Fruit fly (Drosophila melanogaster): ENCODE measurements around the gene CG31465.

CG31465 gene

dm6 chr3R:21838505-21838956, 42.1 kb upstream of the CG31465 start (continued):
- TF ChIP-seq ATbp (GFP tag; optimal IDR thresholded peaks at IDR 0.05) = peak; percentile 13
- TF ChIP-seq ranshi (GFP tag; IDR thresholded peaks at IDR 0.05) = 0 out of 2 replicates have a peak, but pooled peaks have one; percentile 11
- TF ChIP-seq ssp (GFP tag; IDR thresholded peaks at IDR 0.05) = no peak
- no peak for TF ChIP-seq E2f1 (GFP tag; IDR thresholded peaks at IDR 0.05)
- TF ChIP-seq br (optimal IDR thresholded peaks at IDR 0.05) = no peak
- TF ChIP-seq caup (GFP tag; optimal IDR thresholded peaks at IDR 0.05; ENCODE audit: severe bottlenecking) = no peak
- peak; percentile 8 for TF ChIP-seq Myb (GFP tag; optimal IDR thresholded peaks at IDR 0.05)
- peak; percentile 58 for TF ChIP-seq CG9437 (GFP tag; optimal IDR thresholded peaks at IDR 0.05)
- no peak for TF ChIP-seq bbx (GFP tag; IDR thresholded peaks at IDR 0.05; ENCODE audit: partially characterized antibody)
- TF ChIP-seq Bdp1 (GFP tag; optimal IDR thresholded peaks at IDR 0.05) = no peak
- TF ChIP-seq D19B (GFP tag; optimal IDR thresholded peaks at IDR 0.05) = no peak
- no peak for TF ChIP-seq CG15073 (GFP tag; optimal IDR thresholded peaks at IDR 0.05)
- TF ChIP-seq Atf6 (GFP tag; IDR thresholded peaks at IDR 0.05) = no peak
- no peak for TF ChIP-seq CG18599 (GFP tag; optimal IDR thresholded peaks at IDR 0.05)
- TF ChIP-seq Atf-2 (GFP tag; optimal IDR thresholded peaks at IDR 0.05) = peak; percentile 51
- no peak; the same call in 1 of the 2 replicates for TF ChIP-seq sisA (GFP tag; IDR thresholded peaks at IDR 0.05)
- peak; percentile 65 for TF ChIP-seq CG18262 (tag; optimal IDR thresholded peaks at IDR 0.05)
- TF ChIP-seq gem (tag; optimal IDR thresholded peaks at IDR 0.05) = peak; percentile 60
- no peak for TF ChIP-seq zfh1 (GFP tag; IDR thresholded peaks at IDR 0.05)
- TF ChIP-seq Pdp1 (GFP tag; optimal IDR thresholded peaks at IDR 0.05) = peak; percentile 14 to 18
- TF ChIP-seq CG5180 (GFP tag; optimal IDR thresholded peaks at IDR 0.05) = no peak
- TF ChIP-seq Chrac-16 (GFP tag; optimal IDR thresholded peaks at IDR 0.05) = peak; percentile 2
- peak in 1 of 2 experiments; percentile 64 for TF ChIP-seq Hr51 (GFP tag; optimal IDR thresholded peaks at IDR 0.05)
- TF ChIP-seq CG6254 (GFP tag; optimal IDR thresholded peaks at IDR 0.05) = no peak
- TF ChIP-seq CG15269 (tag; optimal IDR thresholded peaks at IDR 0.05) = peak; percentile 36
- no peak for TF ChIP-seq mirr (GFP tag; optimal IDR thresholded peaks at IDR 0.05)
- no peak for TF ChIP-seq CG4617 (GFP tag; optimal IDR thresholded peaks at IDR 0.05; ENCODE audit: borderline replicate concordance)
- TF ChIP-seq CG30403 (GFP tag; optimal IDR thresholded peaks at IDR 0.05) = peak; percentile 46
- TF ChIP-seq ewg (GFP tag; optimal IDR thresholded peaks at IDR 0.05) = peak; percentile 23
- no peak for TF ChIP-seq run (tag; optimal IDR thresholded peaks at IDR 0.05)
- no peak for TF ChIP-seq tx (GFP tag; optimal IDR thresholded peaks at IDR 0.05)
- TF ChIP-seq nom (GFP tag; optimal IDR thresholded peaks at IDR 0.05) = peak; percentile 29
- TF ChIP-seq MBD-R2 (GFP tag; IDR thresholded peaks at IDR 0.05) = no peak
- TF ChIP-seq CG17361 (GFP tag; IDR thresholded peaks at IDR 0.05) = peak; percentile 73
- peak; percentile 43 for TF ChIP-seq Sox100B (GFP tag; optimal IDR thresholded peaks at IDR 0.05)
- TF ChIP-seq row (GFP tag; IDR thresholded peaks at IDR 0.05) = peak; percentile 14; the same call in 1 of the 3 replicates
- peak; percentile 4 for TF ChIP-seq Hmr (GFP tag; optimal IDR thresholded peaks at IDR 0.05)
- TF ChIP-seq PHDP (tag; optimal IDR thresholded peaks at IDR 0.05) = peak; percentile 11
- TF ChIP-seq jumu (GFP tag; optimal IDR thresholded peaks at IDR 0.05) = peak; percentile 5
- TF ChIP-seq fd3F (GFP tag; optimal IDR thresholded peaks at IDR 0.05) = no peak
- TF ChIP-seq hkb (optimal IDR thresholded peaks at IDR 0.05) = no peak
- TF ChIP-seq hkb (GFP tag; IDR thresholded peaks at IDR 0.05) = peak; percentile 42; the same call in 1 of the 2 replicates
- peak; percentile 15 for TF ChIP-seq tio (GFP tag; optimal IDR thresholded peaks at IDR 0.05)
- no peak for TF ChIP-seq CG10366 (GFP tag; IDR thresholded peaks at IDR 0.05)
- TF ChIP-seq ftz-f1 (GFP tag; optimal IDR thresholded peaks at IDR 0.05) = no peak
- peak; percentile 16 for TF ChIP-seq dmrt11E (tag; optimal IDR thresholded peaks at IDR 0.05)
- TF ChIP-seq h (optimal IDR thresholded peaks at IDR 0.05) = no peak
- peak; percentile 31 for TF ChIP-seq grau (tag; optimal IDR thresholded peaks at IDR 0.05)
- TF ChIP-seq pzg (GFP tag; optimal IDR thresholded peaks at IDR 0.05) = no peak
- TF ChIP-seq pum (GFP tag; optimal IDR thresholded peaks at IDR 0.05) = peak; percentile 39
- TF ChIP-seq Jarid2 (GFP tag; optimal IDR thresholded peaks at IDR 0.05) = no peak
